Worm (Caenorhabditis elegans): ENCODE results near the gene C13C4.6.
"Not testable (repeated sequence)": the region's sequence is repeated elsewhere in the genome, so short reads cannot be mapped to it uniquely, and the experiment has no call there.

Gene C13C4.6

ce11 chrV:12130688-12131087 is 9.3 kb downstream of the C13C4.6 start, which contains the start of gene C27A7.6:
Gene C27A7.6, minus strand, starts transcription at chrV:12130788.
- not testable (repeated sequence) for TF ChIP-seq hlh-30 (tag; optimal IDR thresholded peaks at IDR 0.05; ENCODE audit: insufficient read depth); dmd-6 (GFP tag; IDR thresholded peaks at IDR 0.05); Y5F2A.4 (GFP tag; optimal IDR thresholded peaks at IDR 0.05)

ce11 chrV:12131157-12131556 is 9.8 kb downstream of the C13C4.6 start, which contains the start of gene enpp-1:
Gene enpp-1, plus strand, starts transcription at chrV:12131457.
- peak in 1 of 2 experiments; percentile 23 for TF ChIP-seq unc-62 (GFP tag; optimal IDR thresholded peaks at IDR 0.05 in 1 of 2)
- not testable (repeated sequence) for TF ChIP-seq unc-62 (tag; optimal IDR thresholded peaks at IDR 0.05)

- TF ChIP-seq hlh-30 (tag; optimal IDR thresholded peaks at IDR 0.05; ENCODE audit: insufficient read depth) (no peak), ztf-11 (tag; optimal IDR thresholded peaks at IDR 0.05) (no peak), aha-1 (tag) (peak; percentile 93)
These were observed 16.6 kb downstream of the C13C4.6 start for ce11 chrV:12137942-12138341.

ce11 chrV:12140625-12141024 is 19.3 kb downstream of the C13C4.6 start, which contains the start of gene C27A7.3:
Gene C27A7.3, plus strand, starts transcription at chrV:12140925.
- TF ChIP-seq spr-1 (tag; optimal IDR thresholded peaks at IDR 0.05) (no peak), tra-1 (GFP tag; IDR thresholded peaks at IDR 0.05) (no peak), lin-39 (tag; optimal IDR thresholded peaks at IDR 0.05) (no peak), hlh-11 (tag; optimal IDR thresholded peaks at IDR 0.05) (no peak), rbr-2 (tag; optimal IDR thresholded peaks at IDR 0.05) (no peak), daf-19 (GFP tag; conservative IDR thresholded peaks at IDR 0.05) (no peak), madf-5 (GFP tag; IDR thresholded peaks at IDR 0.05) (no peak)

- TF ChIP-seq fos-1 (tag; optimal IDR thresholded peaks at IDR 0.05): no peak
- no peak for TF ChIP-seq attf-4 (tag; optimal IDR thresholded peaks at IDR 0.05)
- TF ChIP-seq nhr-41 (GFP tag; IDR thresholded peaks at IDR 0.05): no peak
- no peak for TF ChIP-seq nhr-6 (tag; optimal IDR thresholded peaks at IDR 0.05)
- TF ChIP-seq fkh-10 (GFP tag; optimal IDR thresholded peaks at IDR 0.05): no peak
- no peak for TF ChIP-seq unc-130 (GFP tag; optimal IDR thresholded peaks at IDR 0.05)
- no peak for TF ChIP-seq tra-1 (GFP tag; IDR thresholded peaks at IDR 0.05)
- TF ChIP-seq dmd-9 (GFP tag; IDR thresholded peaks at IDR 0.05): no peak
- TF ChIP-seq mxl-3 (GFP tag; optimal IDR thresholded peaks at IDR 0.05): no peak
These were observed 29.2 kb downstream of the C13C4.6 start, which contains the start of gene che-11 for ce11 chrV:12150607-12151006. Gene che-11, minus strand, starts transcription at chrV:12150707.

ce11 chrV:12152857-12153256 is 31.5 kb downstream of the C13C4.6 start, which contains the start of gene C27A7.8:
Gene C27A7.8, plus strand, starts transcription at chrV:12153157.
- TF ChIP-seq madf-5 (GFP tag; IDR thresholded peaks at IDR 0.05) (no peak), dve-1 (tag; optimal IDR thresholded peaks at IDR 0.05; ENCODE audit: insufficient read depth) (no peak), nhr-10 (tag; optimal IDR thresholded peaks at IDR 0.05) (no peak), zfp-3 (GFP tag; conservative IDR thresholded peaks at IDR 0.05) (no peak), lin-39 (tag; optimal IDR thresholded peaks at IDR 0.05) (no peak), cey-2 (tag; optimal IDR thresholded peaks at IDR 0.05; ENCODE audit: borderline replicate concordance, insufficient read depth) (no peak), nhr-42 (GFP tag; IDR thresholded peaks at IDR 0.05) (no peak), ceh-44 (GFP tag; IDR thresholded peaks at IDR 0.05) (no peak), zip-2 (tag; optimal IDR thresholded peaks at IDR 0.05) (no peak), nhr-111 (GFP tag; optimal IDR thresholded peaks at IDR 0.05) (no peak), set-16 (GFP tag; IDR thresholded peaks at IDR 0.05) (no peak), hmg-1.1 (GFP tag; IDR thresholded peaks at IDR 0.05) (no peak), nhr-11 (tag; optimal IDR thresholded peaks at IDR 0.05) (no peak), aha-1 (tag) (no peak), F37D6.2 (tag; optimal IDR thresholded peaks at IDR 0.05) (no peak), dpl-1 (GFP tag; optimal IDR thresholded peaks at IDR 0.05) (no peak), F44E2.7 (GFP tag; IDR thresholded peaks at IDR 0.05) (no peak), F26F4.8 (GFP tag; conservative IDR thresholded peaks at IDR 0.05) (no peak), ceh-82 (tag; optimal IDR thresholded peaks at IDR 0.05) (no peak)
